Fruit fly (Drosophila melanogaster): ENCODE results near the gene CG4793.

The CG4793 gene

DNA sequence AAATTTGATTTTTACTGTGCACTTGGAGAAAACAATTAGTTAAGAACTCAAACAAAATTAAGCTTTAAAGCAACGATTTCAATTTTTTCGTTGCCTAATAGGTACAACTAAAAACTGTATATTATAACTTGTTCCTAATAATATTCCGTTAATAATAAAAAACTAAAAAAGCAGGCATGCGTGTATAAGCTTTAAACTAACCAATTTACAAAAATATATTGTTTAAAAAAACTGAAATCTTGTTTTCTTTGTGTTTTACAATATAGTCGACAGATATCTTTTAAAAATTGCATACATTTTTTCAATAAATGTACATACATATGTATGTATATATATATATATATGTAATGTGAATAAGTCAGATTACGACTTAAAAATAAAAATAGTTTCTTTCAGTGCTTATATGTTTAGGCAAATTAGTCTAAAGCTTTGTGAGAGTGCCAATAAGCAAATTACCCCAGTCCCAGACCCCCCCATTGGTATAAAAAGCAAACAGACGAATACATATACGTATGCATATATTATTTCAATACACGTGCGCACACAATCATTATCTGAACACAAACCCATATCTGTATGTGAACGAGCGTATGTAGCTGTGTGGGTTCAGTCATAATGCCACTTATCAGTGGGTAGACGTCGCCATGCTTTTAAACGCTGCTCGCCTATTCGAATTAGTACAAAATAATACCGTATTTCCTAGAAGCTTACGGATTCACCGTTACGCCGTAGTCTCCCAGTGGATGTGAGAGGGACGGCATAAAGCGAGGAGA, 10.1 kb upstream of the CG4793 start (continued):
- TF ChIP-seq CG14050 (GFP tag; IDR thresholded peaks at IDR 0.05) = no peak
- no peak for TF ChIP-seq CG31365 (tag; optimal IDR thresholded peaks at IDR 0.05)
- no peak for TF ChIP-seq sob (GFP tag; IDR thresholded peaks at IDR 0.05)
- peak; percentile 78 for TF ChIP-seq CG12104 (GFP tag; optimal IDR thresholded peaks at IDR 0.05)
- peak; percentile 42 for TF ChIP-seq CG3407 (GFP tag; optimal IDR thresholded peaks at IDR 0.05)
- TF ChIP-seq crc (GFP tag; optimal IDR thresholded peaks at IDR 0.05) = no peak
- peak; percentile 35 for TF ChIP-seq CG1603 (tag; optimal IDR thresholded peaks at IDR 0.05)
- no peak for TF ChIP-seq nau (GFP tag; optimal IDR thresholded peaks at IDR 0.05)
- TF ChIP-seq CG12659 (GFP tag; optimal IDR thresholded peaks at IDR 0.05) = peak; percentile 90
- peak; percentile 39; the same call in 1 of the 2 replicates for TF ChIP-seq chm (GFP tag; IDR thresholded peaks at IDR 0.05)
- no peak for TF ChIP-seq Dref (GFP tag; IDR thresholded peaks at IDR 0.05)
- TF ChIP-seq D (optimal IDR thresholded peaks at IDR 0.05) = no peak
- TF ChIP-seq D (GFP tag; optimal IDR thresholded peaks at IDR 0.05) = peak; percentile 83
- TF ChIP-seq lov (optimal IDR thresholded peaks at IDR 0.05) = no peak
- TF ChIP-seq lov (GFP tag; IDR thresholded peaks at IDR 0.05) = no peak
- peak; percentile 65; the same call in 1 of the 3 replicates for TF ChIP-seq ci (GFP tag; IDR thresholded peaks at IDR 0.05)
- TF ChIP-seq tll (GFP tag; optimal IDR thresholded peaks at IDR 0.05) = no peak
- 0 out of 2 replicates have a peak, but pooled peaks have one; percentile 12 for TF ChIP-seq CG32532 (GFP tag; IDR thresholded peaks at IDR 0.05)
- no peak for TF ChIP-seq jumu (GFP tag; optimal IDR thresholded peaks at IDR 0.05)
- TF ChIP-seq CG6689 (GFP tag; IDR thresholded peaks at IDR 0.05) = peak; percentile 77
- TF ChIP-seq tna (GFP tag; IDR thresholded peaks at IDR 0.05; ENCODE audit: partially characterized antibody) = peak; percentile 38; the same call in 1 of the 2 replicates
- TF ChIP-seq CG2199 (GFP tag; IDR thresholded peaks at IDR 0.05) = peak; percentile 97
- peak; percentile 66 for TF ChIP-seq run (tag; optimal IDR thresholded peaks at IDR 0.05)
- TF ChIP-seq CG34376 (GFP tag; optimal IDR thresholded peaks at IDR 0.05) = peak; percentile 94
- TF ChIP-seq tgo (GFP tag; IDR thresholded peaks at IDR 0.05) = peak; percentile 56; the same call in 2 of the 3 replicates
- TF ChIP-seq CG9876 (GFP tag; optimal IDR thresholded peaks at IDR 0.05) = no peak
- no peak for TF ChIP-seq Lpt (GFP tag; optimal IDR thresholded peaks at IDR 0.05)
- TF ChIP-seq CG4328 (GFP tag; optimal IDR thresholded peaks at IDR 0.05) = peak; percentile 46
- TF ChIP-seq mirr (GFP tag; optimal IDR thresholded peaks at IDR 0.05) = peak; percentile 98
- no peak for TF ChIP-seq fd64A (GFP tag; optimal IDR thresholded peaks at IDR 0.05)
- TF ChIP-seq CG8924 (tag; optimal IDR thresholded peaks at IDR 0.05) = peak; percentile 51
- TF ChIP-seq sens-2 (GFP tag; IDR thresholded peaks at IDR 0.05) = no peak
- TF ChIP-seq Hsf (GFP tag; optimal IDR thresholded peaks at IDR 0.05) = peak; percentile 8
- TF ChIP-seq usp (GFP tag; optimal IDR thresholded peaks at IDR 0.05) = no peak
- peak; percentile 38; the same call in 1 of the 2 replicates for TF ChIP-seq CG13287 (GFP tag; IDR thresholded peaks at IDR 0.05; ENCODE audit: partially characterized antibody)
- TF ChIP-seq fd96Cb (tag; optimal IDR thresholded peaks at IDR 0.05) = peak; percentile 88
- TF ChIP-seq CG31224 (GFP tag; IDR thresholded peaks at IDR 0.05) = peak; percentile 93; the same call in 1 of the 2 replicates
- TF ChIP-seq Elba2 (GFP tag; optimal IDR thresholded peaks at IDR 0.05) = no peak
- TF ChIP-seq pum (GFP tag; optimal IDR thresholded peaks at IDR 0.05) = peak; percentile 7
- TF ChIP-seq CG12236 (GFP tag; optimal IDR thresholded peaks at IDR 0.05) = no peak
- TF ChIP-seq lmd (GFP tag; IDR thresholded peaks at IDR 0.05) = peak; percentile 61
- peak; percentile 54 for TF ChIP-seq CG9817 (tag; optimal IDR thresholded peaks at IDR 0.05)
- TF ChIP-seq chinmo (GFP tag; IDR thresholded peaks at IDR 0.05; ENCODE audit: partially characterized antibody) = peak; percentile 96
- TF ChIP-seq Deaf1 (tag; optimal IDR thresholded peaks at IDR 0.05) = no peak
- TF ChIP-seq ap (GFP tag; IDR thresholded peaks at IDR 0.05) = peak; percentile 27; the same call in 1 of the 2 replicates
- TF ChIP-seq CG2875 (GFP tag; optimal IDR thresholded peaks at IDR 0.05) = peak; percentile 70
- TF ChIP-seq ato (GFP tag; IDR thresholded peaks at IDR 0.05; ENCODE audit: partially characterized antibody) = no peak
- TF ChIP-seq gem (tag; optimal IDR thresholded peaks at IDR 0.05) = peak; percentile 94
- TF ChIP-seq cas (GFP tag; IDR thresholded peaks at IDR 0.05) = no peak
- TF ChIP-seq yki (optimal IDR thresholded peaks at IDR 0.05) = no peak

All from whole organism, embryonic.